Worm (Caenorhabditis elegans): ENCODE results near the gene R07E5.17.

- no peak for TF ChIP-seq dpl-1 (GFP tag; optimal IDR thresholded peaks at IDR 0.05)
- TF ChIP-seq nhr-12 (tag; optimal IDR thresholded peaks at IDR 0.05), result no peak
- no peak for TF ChIP-seq efl-1 (optimal IDR thresholded peaks at IDR 0.05)
- TF ChIP-seq efl-1 (GFP tag; optimal IDR thresholded peaks at IDR 0.05 in 1 of 2), result no peak
These were observed 29.4 kb downstream of the R07E5.17 start, which contains the start of gene pals-26 for ce11 chrIII:4374854-4375253.

Measured in whole organism, L1 larva.